Worm (Caenorhabditis elegans): ENCODE measurements around the gene pals-23.

Gene pals-23

DNA sequence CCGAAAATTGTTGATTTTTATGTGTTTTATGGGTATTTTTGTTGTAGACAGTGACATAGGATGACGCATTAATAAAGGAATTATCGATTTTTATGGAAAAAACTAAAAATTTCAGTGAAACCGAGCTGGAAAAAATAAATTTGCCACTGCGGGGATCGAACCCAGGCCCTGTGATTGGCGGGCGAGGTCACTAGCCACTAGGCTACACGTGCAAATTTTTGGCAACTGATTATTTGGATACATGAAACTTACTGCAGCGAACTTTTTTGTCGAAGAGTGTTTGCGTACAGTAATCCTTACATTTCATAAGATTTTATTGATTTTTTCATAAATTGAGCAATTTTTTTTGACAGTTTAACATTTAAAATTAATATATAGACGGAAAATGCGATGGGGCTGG, 35.4 kb upstream of the pals-23 start (continued):
- TF ChIP-seq mdl-1 (tag; optimal IDR thresholded peaks at IDR 0.05) (no peak), nhr-10 (tag; optimal IDR thresholded peaks at IDR 0.05) (no peak), mxl-3 (GFP tag; optimal IDR thresholded peaks at IDR 0.05) (no peak), arid-1 (GFP tag; conservative IDR thresholded peaks at IDR 0.05) (peak; percentile 81), saeg-2 (GFP tag; IDR thresholded peaks at IDR 0.05) (0 out of 2 replicates have a peak, but pooled peaks have one; percentile 52), tag-97 (GFP tag; IDR thresholded peaks at IDR 0.05) (no peak), ZK337.2 (GFP tag; IDR thresholded peaks at IDR 0.05) (no peak), R02D3.7 (tag; optimal IDR thresholded peaks at IDR 0.05) (no peak), ceh-62 (tag; optimal IDR thresholded peaks at IDR 0.05) (no peak), spr-3 (GFP tag; optimal IDR thresholded peaks at IDR 0.05) (peak; percentile 52), tra-1 (GFP tag; IDR thresholded peaks at IDR 0.05) (peak; percentile 48; the same call in 1 of the 2 replicates), ZK546.5 (tag; optimal IDR thresholded peaks at IDR 0.05) (no peak), ceh-28 (tag; optimal IDR thresholded peaks at IDR 0.05) (peak; percentile 24), ceh-32 (tag; optimal IDR thresholded peaks at IDR 0.05; ENCODE audit: poor library complexity) (no peak), lsy-2 (tag; optimal IDR thresholded peaks at IDR 0.05) (peak in 1 of 2 experiments; percentile 68), F37D6.2 (tag; optimal IDR thresholded peaks at IDR 0.05) (no peak), F49E8.2 (tag; optimal IDR thresholded peaks at IDR 0.05; ENCODE audit: borderline replicate concordance) (peak; percentile 88), gei-8 (GFP tag; optimal IDR thresholded peaks at IDR 0.05) (peak; percentile 56), ceh-44 (GFP tag; IDR thresholded peaks at IDR 0.05) (peak; percentile 3; the same call in 1 of the 2 replicates), ceh-20 (GFP tag; IDR thresholded peaks at IDR 0.05) (0 out of 2 replicates have a peak, but pooled peaks have one; percentile 44), aly-2 (tag; optimal IDR thresholded peaks at IDR 0.05) (no peak), Y48G9A.11 (GFP tag; IDR thresholded peaks at IDR 0.05) (peak; percentile 93), dve-1 (tag; optimal IDR thresholded peaks at IDR 0.05; ENCODE audit: insufficient read depth) (peak; percentile 70), snpc-4 (tag; optimal IDR thresholded peaks at IDR 0.05) (no peak), Y105C5A.15 (GFP tag; IDR thresholded peaks at IDR 0.05) (peak; percentile 78; the same call in 1 of the 2 replicates), zfp-3 (GFP tag; conservative IDR thresholded peaks at IDR 0.05) (peak; percentile 51; the same call in 1 of the 2 replicates), F26F4.8 (GFP tag; conservative IDR thresholded peaks at IDR 0.05) (peak; percentile 66; the same call in 1 of the 2 replicates), hlh-11 (tag; optimal IDR thresholded peaks at IDR 0.05) (peak; percentile 49), nhr-111 (GFP tag; optimal IDR thresholded peaks at IDR 0.05) (no peak), ztf-7 (tag; optimal IDR thresholded peaks at IDR 0.05) (peak; percentile 26), pha-4 (GFP tag; IDR thresholded peaks at IDR 0.05) (peak; percentile 87), pha-4 (tag; optimal IDR thresholded peaks at IDR 0.05) (no peak), dmd-9 (GFP tag; IDR thresholded peaks at IDR 0.05) (0 out of 2 replicates have a peak, but pooled peaks have one; percentile 55)

ce11 chrIII:92247-92646, 32.3 kb upstream of the pals-23 start:
- TF ChIP-seq hlh-30 (tag; optimal IDR thresholded peaks at IDR 0.05; ENCODE audit: insufficient read depth), result no peak
- TF ChIP-seq pqm-1 (tag; optimal IDR thresholded peaks at IDR 0.05), result no peak
- TF ChIP-seq snpc-4 (tag; optimal IDR thresholded peaks at IDR 0.05), result no peak
- TF ChIP-seq daf-8 (GFP tag; IDR thresholded peaks at IDR 0.05), result no peak
- TF ChIP-seq ama-1 (optimal IDR thresholded peaks at IDR 0.05), result no peak
- no peak for TF ChIP-seq mdt-29 (GFP tag; IDR thresholded peaks at IDR 0.05)

DNA sequence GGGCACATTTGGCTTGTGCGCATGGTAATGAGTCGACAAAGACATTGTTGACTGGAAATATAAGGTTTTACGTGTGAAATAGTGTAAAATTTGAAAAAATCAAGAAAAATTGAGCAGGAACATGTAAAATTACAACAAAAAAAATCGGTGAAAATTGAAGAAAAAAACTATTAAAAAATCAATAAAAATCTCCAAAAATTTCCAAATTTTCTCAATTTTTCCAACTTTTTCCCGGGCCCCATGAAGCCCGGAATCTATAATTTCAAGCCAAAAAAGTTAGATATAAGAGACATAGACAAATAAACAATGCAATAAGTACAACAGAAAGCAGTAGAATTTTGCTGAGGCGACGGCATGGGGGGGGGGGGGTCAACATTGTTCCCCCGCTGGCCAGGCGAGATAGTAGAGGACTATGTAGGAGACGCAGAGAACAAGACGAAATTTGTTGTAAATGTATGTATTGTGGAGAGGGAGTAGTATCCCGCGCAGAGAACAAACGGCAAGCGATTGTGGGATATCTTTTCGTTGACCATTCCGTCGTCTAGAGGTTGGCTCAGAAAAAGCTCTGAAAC, 29.7 kb upstream of the pals-23 start, which contains the start of gene pat-4:
Gene pat-4, minus strand, starts transcription at position 51 of the 572 bp plus-strand sequence.
- TF ChIP-seq T20F7.1 (GFP tag; optimal IDR thresholded peaks at IDR 0.05) (no peak), snpc-1.2 (GFP tag; IDR thresholded peaks at IDR 0.05) (no peak), nhr-41 (GFP tag; IDR thresholded peaks at IDR 0.05) (no peak), tra-1 (GFP tag; IDR thresholded peaks at IDR 0.05) (no peak), nhr-11 (tag; optimal IDR thresholded peaks at IDR 0.05) (no peak), zip-11 (GFP tag; IDR thresholded peaks at IDR 0.05) (no peak), Y105C5A.15 (GFP tag; IDR thresholded peaks at IDR 0.05) (no peak), nhr-76 (tag; optimal IDR thresholded peaks at IDR 0.05) (no peak), unc-39 (tag; optimal IDR thresholded peaks at IDR 0.05) (no peak), nhr-10 (tag; optimal IDR thresholded peaks at IDR 0.05) (no peak), ceh-44 (GFP tag; IDR thresholded peaks at IDR 0.05) (no peak), hmg-1.1 (GFP tag; IDR thresholded peaks at IDR 0.05) (peak; percentile 91), pha-4 (GFP tag; IDR thresholded peaks at IDR 0.05) (0 out of 2 replicates have a peak, but pooled peaks have one; percentile 31), pha-4 (tag; optimal IDR thresholded peaks at IDR 0.05) (no peak), sdz-12 (GFP tag; optimal IDR thresholded peaks at IDR 0.05) (no peak), hlh-11 (tag; optimal IDR thresholded peaks at IDR 0.05) (peak; percentile 17), dmd-9 (GFP tag; IDR thresholded peaks at IDR 0.05) (no peak), lin-29 (GFP tag; IDR thresholded peaks at IDR 0.05) (no peak), ceh-20 (GFP tag; IDR thresholded peaks at IDR 0.05) (no peak)
